Worm (Caenorhabditis elegans): ENCODE results near the gene comt-4.
A peak's percentile ranks its signal among the peaks of the same experiment; 100 is the strongest.

- TF ChIP-seq lsy-2 (tag; optimal IDR thresholded peaks at IDR 0.05) (no peak), nhr-12 (tag; optimal IDR thresholded peaks at IDR 0.05) (no peak), elt-1 (tag; optimal IDR thresholded peaks at IDR 0.05) (no peak), skn-1 (tag; optimal IDR thresholded peaks at IDR 0.05) (peak; percentile 58), ama-1 (optimal IDR thresholded peaks at IDR 0.05) (no peak), lin-13 (GFP tag; optimal IDR thresholded peaks at IDR 0.05) (no peak), ztf-1 (GFP tag; conservative IDR thresholded peaks at IDR 0.05) (no peak), zag-1 (tag; optimal IDR thresholded peaks at IDR 0.05) (no peak), lin-11 (tag; optimal IDR thresholded peaks at IDR 0.05) (no peak), sem-4 (tag; optimal IDR thresholded peaks at IDR 0.05) (no peak), ztf-4 (tag; optimal IDR thresholded peaks at IDR 0.05) (no peak), unc-62 (GFP tag; optimal IDR thresholded peaks at IDR 0.05) (no peak), elt-3 (tag; optimal IDR thresholded peaks at IDR 0.05) (no peak), ztf-11 (tag; optimal IDR thresholded peaks at IDR 0.05) (no peak)
Measured at ce11 chrV:2057324-2057723, 7.3 kb upstream of the comt-4 start, which contains the start of gene comt-3.

Measured in whole organism, L2 larva.